Fruit fly (Drosophila melanogaster) Kc167 (cell line): ENCODE data around the gene Mst84B.

ENCODE experiments used
- Myc ChIP-seq: fragments of >200 bp; optimal IDR thresholded peaks from 2 replicates; lab custom pipeline; 2017; ENCODE audit warnings: missing external identifiers
- Sin3A ChIP-seq: fragments of >200 bp; optimal IDR thresholded peaks from 2 replicates; lab custom pipeline; 2018; ENCODE audit warnings: missing external identifiers
- h ChIP-seq: fragments of >200 bp; optimal IDR thresholded peaks from 3 replicates; lab custom pipeline; 2018; ENCODE audit warnings: missing external identifiers
- insv ChIP-seq: fragments of >200 bp; optimal IDR thresholded peaks from 3 replicates; lab custom pipeline; 2018; ENCODE audit warnings: missing external identifiers
- psq ChIP-seq: fragments of >200 bp; optimal IDR thresholded peaks from 2 replicates; lab custom pipeline; 2017; ENCODE audit warnings: missing external identifiers
- ttk ChIP-seq: sonication (Bioruptor generic); optimal IDR thresholded peaks from 2 replicates; lab custom pipeline; 2017; ENCODE audit warnings: missing external identifiers

Gene Mst84B

DNA sequence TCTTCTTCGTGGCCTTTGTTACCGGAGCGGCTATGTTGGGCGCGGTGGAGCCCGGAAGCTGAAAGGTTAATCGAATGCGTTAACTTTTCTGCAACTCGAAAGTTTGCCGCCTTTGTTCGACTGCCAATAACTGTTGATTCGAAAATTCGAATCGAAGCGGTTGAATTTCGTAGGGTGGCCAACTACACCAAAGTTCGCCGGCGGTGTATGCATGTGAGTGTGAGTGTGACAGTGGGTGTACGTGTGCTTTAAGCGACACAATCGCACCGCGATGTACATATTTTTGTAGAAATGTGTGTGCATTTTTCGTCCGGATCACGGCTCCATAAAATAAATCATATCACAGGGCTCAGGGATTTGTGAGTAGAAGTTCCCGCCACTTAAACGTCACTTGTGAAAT is 23.5 kb downstream of the Mst84B start:
- TF ChIP-seq Myc (lab: Kevin White, UChicago), result no peak
- TF ChIP-seq Sin3A, result no peak
- TF ChIP-seq h (lab: Kevin White, UChicago), result no peak
- no peak for TF ChIP-seq psq (lab: Kevin White, UChicago)
- no peak for TF ChIP-seq insv (lab: Kevin White, UChicago)
- no peak for TF ChIP-seq ttk (lab: Kevin White, UChicago)

- TF ChIP-seq Sin3A (no peak), h (lab: Kevin White, UChicago) (no peak), psq (lab: Kevin White, UChicago) (no peak), ttk (lab: Kevin White, UChicago) (no peak), insv (lab: Kevin White, UChicago) (no peak), Myc (lab: Kevin White, UChicago) (no peak)
These were observed 24.0 kb downstream of the Mst84B start, which contains the start of gene Tailor for dm6 chr3R:7085983-7086376. Tailor (minus strand) TSS chr3R:7086083.

dm6 chr3R:7086377-7087200 is 24.6 kb downstream of the Mst84B start, which contains the start of gene alphaTub84B:
alphaTub84B (plus strand) TSS chr3R:7086599.
- TF ChIP-seq h (lab: Kevin White, UChicago), result no peak
- TF ChIP-seq Sin3A, result no peak

- TF ChIP-seq insv (lab: Kevin White, UChicago), result no peak
- TF ChIP-seq Sin3A, result no peak
- TF ChIP-seq Myc (lab: Kevin White, UChicago), result no peak
- no peak for TF ChIP-seq h (lab: Kevin White, UChicago)
- TF ChIP-seq psq (lab: Kevin White, UChicago), result no peak
- no peak for TF ChIP-seq ttk (lab: Kevin White, UChicago)
These were observed 25.2 kb downstream of the Mst84B start for dm6 chr3R:7087201-7087505.

dm6 chr3R:7087904-7088303 is 25.9 kb downstream of the Mst84B start:
- TF ChIP-seq Myc (lab: Kevin White, UChicago) (no peak), h (lab: Kevin White, UChicago) (no peak), ttk (lab: Kevin White, UChicago) (no peak), insv (lab: Kevin White, UChicago) (no peak), psq (lab: Kevin White, UChicago) (no peak), Sin3A (no peak)

DNA sequence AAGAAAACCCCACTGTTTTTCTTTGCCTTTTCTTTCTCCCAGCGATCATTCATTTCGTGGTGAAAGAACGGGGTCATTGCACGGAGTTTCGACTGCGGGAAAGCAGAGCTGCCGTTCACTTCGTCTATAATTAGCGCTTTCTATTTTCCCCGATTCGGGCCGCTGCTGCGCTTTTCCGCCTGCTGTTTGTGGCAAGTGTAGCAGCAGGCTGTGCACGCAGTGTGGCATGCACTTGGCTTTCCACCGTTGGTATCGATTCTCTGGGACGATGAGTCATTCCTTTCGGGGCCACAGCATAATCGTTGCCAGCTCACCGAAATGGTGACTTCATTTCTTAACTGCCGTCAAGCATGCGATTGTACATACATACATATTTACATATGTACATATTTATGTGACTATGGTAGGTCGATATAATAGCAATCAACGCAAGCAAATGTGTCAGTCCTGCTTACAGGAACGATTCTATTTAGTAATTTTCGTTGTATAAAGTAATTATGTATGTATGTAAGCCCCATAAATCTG is 26.9 kb downstream of the Mst84B start:
- TF ChIP-seq h (lab: Kevin White, UChicago) (no peak), ttk (lab: Kevin White, UChicago) (no peak), Sin3A (no peak), insv (lab: Kevin White, UChicago) (no peak), psq (lab: Kevin White, UChicago) (no peak), Myc (lab: Kevin White, UChicago) (no peak)

DNA sequence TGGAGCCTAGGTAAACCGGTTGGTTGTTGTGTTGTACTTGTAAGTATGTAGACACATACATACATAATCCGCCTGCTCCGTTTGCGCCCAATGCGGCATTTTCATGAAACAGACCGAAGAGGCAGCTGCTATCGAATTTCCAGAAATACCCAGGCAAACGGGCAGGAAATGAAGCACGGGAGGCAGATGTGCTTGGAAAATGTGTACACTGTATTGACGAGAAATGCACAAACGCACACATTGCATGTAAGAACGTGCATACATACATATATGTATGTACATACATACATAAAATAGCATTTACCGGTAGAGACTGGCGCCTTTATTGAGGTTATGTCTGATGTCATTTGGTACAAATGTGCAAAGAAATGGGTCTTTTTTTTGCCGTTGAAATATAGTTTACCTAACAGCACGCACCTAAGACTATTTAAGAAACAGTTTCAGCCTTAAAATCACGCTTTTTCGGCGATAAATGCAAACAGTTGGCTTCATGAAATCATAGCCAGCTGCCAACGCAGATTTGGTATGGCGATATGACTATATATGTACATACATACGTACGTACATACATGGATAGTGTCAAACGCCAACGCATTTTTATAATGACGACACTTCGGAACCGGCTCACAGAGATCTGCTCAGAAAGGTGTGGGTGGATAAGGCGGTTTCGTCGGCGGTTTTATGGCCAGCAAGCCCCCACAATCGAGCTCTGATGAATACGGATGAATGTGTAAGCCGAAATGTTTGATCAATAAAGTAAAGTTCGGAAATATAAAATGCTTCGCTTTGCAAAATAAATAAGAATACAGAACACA is 27.8 kb downstream of the Mst84B start:
- no peak for TF ChIP-seq ttk (lab: Kevin White, UChicago)
- TF ChIP-seq Sin3A, result no peak
- no peak for TF ChIP-seq h (lab: Kevin White, UChicago)
- no peak for TF ChIP-seq insv (lab: Kevin White, UChicago)
- no peak for TF ChIP-seq psq (lab: Kevin White, UChicago)
- no peak for TF ChIP-seq Myc (lab: Kevin White, UChicago)

dm6 chr3R:7090337-7090830 is 28.4 kb downstream of the Mst84B start:
- no peak for TF ChIP-seq ttk (lab: Kevin White, UChicago)
- no peak for TF ChIP-seq Myc (lab: Kevin White, UChicago)
- no peak for TF ChIP-seq insv (lab: Kevin White, UChicago)
- no peak for TF ChIP-seq h (lab: Kevin White, UChicago)
- TF ChIP-seq psq (lab: Kevin White, UChicago), result no peak
- TF ChIP-seq Sin3A, result no peak

- TF ChIP-seq Sin3A (no peak), ttk (lab: Kevin White, UChicago) (no peak), Myc (lab: Kevin White, UChicago) (no peak), h (lab: Kevin White, UChicago) (no peak), psq (lab: Kevin White, UChicago) (no peak)
These were observed 29.9 kb downstream of the Mst84B start for dm6 chr3R:7091904-7092303.

- no peak for TF ChIP-seq h (lab: Kevin White, UChicago)
- no peak for TF ChIP-seq Sin3A
- no peak for TF ChIP-seq Myc (lab: Kevin White, UChicago)
- TF ChIP-seq psq (lab: Kevin White, UChicago), result no peak
- TF ChIP-seq ttk (lab: Kevin White, UChicago), result no peak
- TF ChIP-seq insv (lab: Kevin White, UChicago), result no peak
These were observed 31.6 kb downstream of the Mst84B start for dm6 chr3R:7093592-7093991.

DNA sequence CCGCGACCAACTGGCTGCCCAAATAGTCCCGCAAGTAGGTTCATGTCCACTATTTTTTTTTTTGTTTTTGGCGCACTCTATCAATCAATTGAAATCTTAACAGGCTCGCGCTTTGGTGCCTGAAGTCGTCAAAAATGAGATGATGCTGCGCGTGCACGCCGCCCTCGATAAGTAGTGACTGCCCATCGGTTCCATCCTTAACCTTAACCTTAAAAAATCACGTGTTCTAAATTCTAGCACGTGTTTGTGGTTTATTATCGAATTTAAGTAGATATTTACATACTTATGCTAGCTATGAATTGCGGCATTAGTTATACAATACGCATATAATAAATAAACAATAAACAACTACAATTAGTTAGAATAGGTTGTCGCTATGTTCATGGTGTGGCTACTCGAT is 32.4 kb downstream of the Mst84B start:
- no peak for TF ChIP-seq Myc (lab: Kevin White, UChicago)
- no peak for TF ChIP-seq insv (lab: Kevin White, UChicago)
- TF ChIP-seq ttk (lab: Kevin White, UChicago), result no peak
- TF ChIP-seq Sin3A, result no peak
- TF ChIP-seq h (lab: Kevin White, UChicago), result no peak
- no peak for TF ChIP-seq psq (lab: Kevin White, UChicago)
